Worm (Caenorhabditis elegans): ENCODE data around the gene ins-19.
"Not testable (repeated sequence)": the region's sequence is repeated elsewhere in the genome, so short reads cannot be mapped to it uniquely, and the experiment has no call there.

ins-19 gene

ce11 chrII:3144552-3144951 is 18.3 kb upstream of the ins-19 start, which contains the start of gene sri-43:
Gene sri-43, minus strand, starts transcription at chrII:3144652.
- not testable (repeated sequence) for TF ChIP-seq snpc-4 (tag; optimal IDR thresholded peaks at IDR 0.05); lin-11 (tag; optimal IDR thresholded peaks at IDR 0.05); sma-3 (GFP tag; optimal IDR thresholded peaks at IDR 0.05)

- TF ChIP-seq skn-1, nhr-237, snpc-4 (tag; optimal IDR thresholded peaks at IDR 0.05): not testable (repeated sequence)
Measured at ce11 chrII:3142855-3143254, 16.6 kb upstream of the ins-19 start, which contains the start of gene sri-42. Gene sri-42, minus strand, starts transcription at chrII:3142955.

- no peak for TF ChIP-seq ztf-4 (tag; optimal IDR thresholded peaks at IDR 0.05)
Measured at ce11 chrII:3137804-3138203, 11.6 kb upstream of the ins-19 start, which contains the start of gene sri-54. Gene sri-54, minus strand, starts transcription at chrII:3137904.

- TF ChIP-seq Y55F3AM.14 (GFP tag; optimal IDR thresholded peaks at IDR 0.05) (no peak), ceh-16 (tag; optimal IDR thresholded peaks at IDR 0.05) (no peak), alr-1 (tag; optimal IDR thresholded peaks at IDR 0.05) (no peak), nhr-77 (tag; optimal IDR thresholded peaks at IDR 0.05) (no peak), fos-1 (tag; optimal IDR thresholded peaks at IDR 0.05) (no peak), mbf-1 (tag; optimal IDR thresholded peaks at IDR 0.05) (no peak), gmeb-1 (tag; optimal IDR thresholded peaks at IDR 0.05) (no peak), elt-3 (tag; optimal IDR thresholded peaks at IDR 0.05) (no peak), nhr-21 (tag; optimal IDR thresholded peaks at IDR 0.05) (no peak), R02D3.7 (tag; optimal IDR thresholded peaks at IDR 0.05) (no peak), mab-5 (tag; optimal IDR thresholded peaks at IDR 0.05) (no peak), elt-1 (tag; optimal IDR thresholded peaks at IDR 0.05) (no peak), blmp-1 (tag; optimal IDR thresholded peaks at IDR 0.05; ENCODE audit: insufficient read depth) (no peak), dmd-4 (tag; optimal IDR thresholded peaks at IDR 0.05) (no peak), sem-4 (tag; optimal IDR thresholded peaks at IDR 0.05) (no peak), F13H6.1 (tag; optimal IDR thresholded peaks at IDR 0.05) (no peak), lin-11 (tag; optimal IDR thresholded peaks at IDR 0.05) (no peak), sma-9 (GFP tag; optimal IDR thresholded peaks at IDR 0.05) (no peak), sma-9 (tag; optimal IDR thresholded peaks at IDR 0.05) (no peak), egl-27 (tag; optimal IDR thresholded peaks at IDR 0.05) (no peak)
Measured at ce11 chrII:3135293-3135692, 9.1 kb upstream of the ins-19 start.

- TF ChIP-seq skn-1 (tag; optimal IDR thresholded peaks at IDR 0.05): no peak
- TF ChIP-seq sma-3 (GFP tag; optimal IDR thresholded peaks at IDR 0.05): no peak
- TF ChIP-seq unc-55 (GFP tag; optimal IDR thresholded peaks at IDR 0.05): peak; percentile 16
- no peak for TF ChIP-seq ZK546.5 (tag; optimal IDR thresholded peaks at IDR 0.05)
- TF ChIP-seq nhr-25 (tag; optimal IDR thresholded peaks at IDR 0.05): no peak
- no peak for TF ChIP-seq nhr-23 (tag; optimal IDR thresholded peaks at IDR 0.05)
- peak; percentile 7 for TF ChIP-seq sma-9 (GFP tag; optimal IDR thresholded peaks at IDR 0.05)
- TF ChIP-seq sma-9 (tag; optimal IDR thresholded peaks at IDR 0.05): no peak
- no peak for TF ChIP-seq R02D3.7 (tag; optimal IDR thresholded peaks at IDR 0.05)
- TF ChIP-seq dmd-4 (tag; optimal IDR thresholded peaks at IDR 0.05): no peak
- no peak for TF ChIP-seq ama-1 (optimal IDR thresholded peaks at IDR 0.05)
Measured at ce11 chrII:3129007-3129406, 2.8 kb upstream of the ins-19 start, which contains the start of gene chil-24. Gene chil-24, plus strand, starts transcription at chrII:3129162.

ce11 chrII:3126741-3127140 is 500 bp upstream of the ins-19 start, which contains the start of gene ins-31:
Gene ins-31, plus strand, starts transcription at chrII:3127041.
- TF ChIP-seq ztf-11, nhr-10, snpc-4 (tag; optimal IDR thresholded peaks at IDR 0.05): not testable (repeated sequence)

- TF ChIP-seq ceh-16 (tag; optimal IDR thresholded peaks at IDR 0.05) (no peak), ztf-4 (tag; optimal IDR thresholded peaks at IDR 0.05) (no peak), F13H6.1 (tag; optimal IDR thresholded peaks at IDR 0.05) (no peak), nhr-237 (tag; optimal IDR thresholded peaks at IDR 0.05) (no peak), lsy-2 (tag; optimal IDR thresholded peaks at IDR 0.05) (no peak), sma-3 (GFP tag; optimal IDR thresholded peaks at IDR 0.05) (no peak), ztf-1 (GFP tag; conservative IDR thresholded peaks at IDR 0.05) (no peak), elt-3 (tag; optimal IDR thresholded peaks at IDR 0.05) (no peak), mdl-1 (tag; optimal IDR thresholded peaks at IDR 0.05) (no peak)
Measured at ce11 chrII:3123206-3123605, 3.0 kb downstream of the ins-19 start, which contains the start of gene srh-71. Gene srh-71, plus strand, starts transcription at chrII:3123506.

All from whole organism, L2 larva.